Worm (Caenorhabditis elegans): Measurements from ENCODE around the gene clec-178.

- TF ChIP-seq egl-27 (tag; optimal IDR thresholded peaks at IDR 0.05), result no peak
- no peak for TF ChIP-seq ceh-82 (tag; optimal IDR thresholded peaks at IDR 0.05)
- TF ChIP-seq F13H6.1 (tag; optimal IDR thresholded peaks at IDR 0.05), result no peak
- TF ChIP-seq nhr-237 (tag; optimal IDR thresholded peaks at IDR 0.05), result no peak
- TF ChIP-seq unc-39 (tag; optimal IDR thresholded peaks at IDR 0.05), result no peak
- no peak for TF ChIP-seq nhr-10 (tag; optimal IDR thresholded peaks at IDR 0.05)
- TF ChIP-seq nhr-77 (tag; optimal IDR thresholded peaks at IDR 0.05), result no peak
- no peak for TF ChIP-seq aly-2 (tag; optimal IDR thresholded peaks at IDR 0.05)
- no peak for TF ChIP-seq mdl-1 (tag; optimal IDR thresholded peaks at IDR 0.05)
- TF ChIP-seq nhr-11 (tag; optimal IDR thresholded peaks at IDR 0.05), result no peak
- TF ChIP-seq fos-1 (tag; optimal IDR thresholded peaks at IDR 0.05), result peak; percentile 15
- no peak for TF ChIP-seq unc-62 (GFP tag; optimal IDR thresholded peaks at IDR 0.05)
- no peak for TF ChIP-seq nhr-12 (tag; optimal IDR thresholded peaks at IDR 0.05)
Measured at ce11 chrIV:5652811-5653483, 802 bp upstream of the clec-178 start.
